Worm (Caenorhabditis elegans) whole organism, L4 larva: Measurements from ENCODE around the gene srj-44.
A peak's percentile ranks its signal among the peaks of the same experiment; 100 is the strongest.

Experiments
- F44E2.7 ChIP-seq: fragments of 200-800 bp; sonication (Bioruptor generic); IDR thresholded peaks from 2 replicates; pipeline ENCODE4 v2.1.2; 2022; ENCODE audit warnings: missing genetic modification characterization, missing compliant biosample characterization
- ZK337.2 ChIP-seq: fragments of 200-800 bp; sonication (Bioruptor generic); IDR thresholded peaks from 2 replicates; pipeline ENCODE4 v1.3.6; 2022; ENCODE audit warnings: missing genetic modification reagents, missing genetic modification characterization, missing compliant biosample characterization
- aha-1 ChIP-seq: fragments of 150-350 bp; peaks from one replicate; lab custom pipeline; 2014; ENCODE audit warnings: missing biosample characterization, missing genetic modification characterization
- aly-2 ChIP-seq: sonication (generic microtip); optimal IDR thresholded peaks from 2 replicates; lab custom pipeline; 2018; ENCODE audit warnings: missing biosample characterization, missing genetic modification characterization
- ceh-28 ChIP-seq: fragments of 150-350 bp; optimal IDR thresholded peaks from 2 replicates; lab custom pipeline; 2014; ENCODE audit warnings: missing biosample characterization, missing genetic modification reagents, missing genetic modification characterization
- ceh-62 ChIP-seq: sonication (generic microtip); optimal IDR thresholded peaks from 2 replicates; lab custom pipeline; 2017; ENCODE audit warnings: missing biosample characterization, missing genetic modification characterization
- ceh-82 ChIP-seq: sonication (generic microtip); optimal IDR thresholded peaks from 2 replicates; lab custom pipeline; 2017; ENCODE audit warnings: missing biosample characterization, missing genetic modification characterization
- daf-16 ChIP-seq, 3 experiments: sonication (generic microtip); optimal IDR thresholded peaks; 2 replicates each; lab custom pipeline; 2016 to 2017; ENCODE audit warnings: missing genetic modification characterization in 3 of 3, missing genetic modification reagents in 3 of 3, mild to moderate bottlenecking in 2 of 3, missing compliant biosample characterization in 2 of 3, missing biosample characterization in 1 of 3, moderate library complexity in 1 of 3
- hif-1 ChIP-seq, 2 experiments: sonication (generic microtip); optimal IDR thresholded peaks; 2 replicates each; lab custom pipeline; 2016 to 2017; ENCODE audit warnings: missing compliant biosample characterization in 2 of 2, missing genetic modification characterization in 2 of 2, missing genetic modification reagents in 2 of 2, missing genotype in 2 of 2, mild to moderate bottlenecking in 1 of 2
- lim-7 ChIP-seq: fragments of 200-800 bp; sonication (Bioruptor generic); IDR thresholded peaks from 2 replicates; pipeline ENCODE4 v1.3.6; 2022; ENCODE audit warnings: missing genetic modification characterization, missing compliant biosample characterization
- madf-9 ChIP-seq: fragments of 200-800 bp; sonication (Bioruptor generic); conservative IDR thresholded peaks from 2 replicates; pipeline ENCODE4 v1.3.6; 2022; ENCODE audit warnings: missing genetic modification reagents, missing genetic modification characterization, missing compliant biosample characterization
- mes-2 ChIP-seq: sonication (generic microtip); optimal IDR thresholded peaks from 2 replicates; lab custom pipeline; 2016; ENCODE audit warnings: missing genotype, mild to moderate bottlenecking, missing genetic modification characterization, missing compliant biosample characterization; ENCODE audit not compliant: poor library complexity, severe bottlenecking
- nhr-11 ChIP-seq: fragments of 150-350 bp; optimal IDR thresholded peaks from 2 replicates; lab custom pipeline; 2014; ENCODE audit warnings: missing biosample characterization, missing genetic modification characterization
- nhr-111 ChIP-seq: fragments of 200-800 bp; sonication (Bioruptor generic); optimal IDR thresholded peaks from 2 replicates; lab custom pipeline; 2018; ENCODE audit warnings: mild to moderate bottlenecking, missing genetic modification characterization, missing compliant biosample characterization
- nhr-48 ChIP-seq: sonication (generic microtip); optimal IDR thresholded peaks from 2 replicates; lab custom pipeline; 2016; ENCODE audit warnings: mild to moderate bottlenecking, missing genetic modification characterization, missing compliant biosample characterization
- nhr-6 ChIP-seq: fragments of 150-350 bp; optimal IDR thresholded peaks from 2 replicates; lab custom pipeline; 2014; ENCODE audit warnings: missing biosample characterization, missing genetic modification characterization
- php-3 ChIP-seq: fragments of 200-800 bp; sonication (Bioruptor generic); IDR thresholded peaks from 2 replicates; pipeline ENCODE4 v1.3.6; 2022; ENCODE audit warnings: missing genetic modification reagents, missing genetic modification characterization, missing compliant biosample characterization
- sdz-12 ChIP-seq: fragments of 200-800 bp; sonication (Bioruptor generic); optimal IDR thresholded peaks from 2 replicates; lab custom pipeline; 2018; ENCODE audit warnings: mild to moderate bottlenecking, missing genetic modification characterization, missing compliant biosample characterization
- set-16 ChIP-seq: fragments of 200-800 bp; sonication (Bioruptor generic); IDR thresholded peaks from 2 replicates; pipeline ENCODE4 v1.3.6; 2022; ENCODE audit warnings: missing genetic modification reagents, missing genetic modification characterization, missing compliant biosample characterization
- skn-1 ChIP-seq: fragments of 150-350 bp; optimal IDR thresholded peaks from 2 replicates; lab custom pipeline; 2014; ENCODE audit warnings: missing biosample characterization, missing genetic modification characterization
- snpc-4 ChIP-seq: fragments of 150-350 bp; optimal IDR thresholded peaks from 2 replicates; lab custom pipeline; 2014; ENCODE audit warnings: missing biosample characterization, missing genetic modification characterization
- unc-130 ChIP-seq: sonication (generic microtip); optimal IDR thresholded peaks from 2 replicates; lab custom pipeline; 2016; ENCODE audit warnings: missing genetic modification reagents, missing genetic modification characterization, missing compliant biosample characterization
- zfp-3 ChIP-seq: fragments of 200-800 bp; sonication (Bioruptor generic); conservative IDR thresholded peaks from 2 replicates; pipeline ENCODE4 v1.3.6; 2022; ENCODE audit warnings: missing genetic modification reagents, missing genetic modification characterization, missing compliant biosample characterization

The srj-44 gene

ce11 chrV:2800676-2801075, 45.0 kb downstream of the srj-44 start:
- TF ChIP-seq set-16, result peak; percentile 67
- no peak for TF ChIP-seq sdz-12 (GFP tag; lab: Kevin White, UChicago)
- TF ChIP-seq zfp-3 (GFP tag; lab: Robert Waterston, UW), result no peak
- no peak for TF ChIP-seq madf-9 (GFP tag; lab: Robert Waterston, UW)
- TF ChIP-seq F44E2.7 (GFP tag; lab: Robert Waterston, UW), result no peak
- no peak for TF ChIP-seq ceh-28 (tag; lab: Kevin White, UChicago)
- TF ChIP-seq skn-1 (tag; lab: Kevin White, UChicago), result no peak
- peak in 1 of 2 experiments; percentile 17 for TF ChIP-seq daf-16 (GFP tag; optimal IDR thresholded peaks at IDR 0.05; lab: Kevin White, UChicago)
- no peak for TF ChIP-seq daf-16 (tag; optimal IDR thresholded peaks at IDR 0.05; lab: Kevin White, UChicago)
- TF ChIP-seq aha-1 (tag; lab: Kevin White, UChicago), result peak; percentile 47
- TF ChIP-seq unc-130, result no peak
- no peak for TF ChIP-seq php-3 (GFP tag; lab: Robert Waterston, UW)
- no peak for TF ChIP-seq nhr-48 (tag; lab: Kevin White, UChicago)
- TF ChIP-seq nhr-6, result no peak
- TF ChIP-seq hif-1 (tag; optimal IDR thresholded peaks at IDR 0.05; lab: Kevin White, UChicago), result no peak

- TF ChIP-seq set-16, result peak; percentile 53; the same call in 1 of the 2 replicates
- no peak for TF ChIP-seq nhr-11 (tag; lab: Kevin White, UChicago)
- no peak for TF ChIP-seq snpc-4 (tag; lab: Kevin White, UChicago)
- no peak for TF ChIP-seq lim-7 (GFP tag; lab: Robert Waterston, UW)
- TF ChIP-seq nhr-111, result no peak
- TF ChIP-seq ceh-82 (tag; lab: Kevin White, UChicago), result no peak
- TF ChIP-seq mes-2 (tag; lab: Kevin White, UChicago), result no peak
- TF ChIP-seq, all 104 proteins: peak for 1
Observed at ce11 chrV:2799172-2799869, 46.4 kb downstream of the srj-44 start.

ce11 chrV:2795998-2796397, 49.7 kb downstream of the srj-44 start, which contains the start of gene F54E2.2:
Gene F54E2.2, plus strand, starts transcription at chrV:2796298.
- TF ChIP-seq ceh-62 (tag; lab: Kevin White, UChicago) (no peak), ZK337.2 (GFP tag; lab: Robert Waterston, UW) (no peak), aly-2 (no peak)
